Worm (Caenorhabditis elegans) whole organism, young adult: ENCODE measurements around the gene rab-14.
A peak's percentile ranks its signal among the peaks of the same experiment; 100 is the strongest.

Experiments
- B0019.2 ChIP-seq: fragments of 200-800 bp; sonication (Bioruptor generic); conservative IDR thresholded peaks from 2 replicates; pipeline ENCODE4 v1.3.6; 2022; ENCODE audit warnings: missing genetic modification reagents, missing genetic modification characterization, missing compliant biosample characterization
- F39B2.1 ChIP-seq: fragments of 200-800 bp; sonication (Bioruptor generic); IDR thresholded peaks from 2 replicates; pipeline ENCODE4 v1.3.6; 2022; ENCODE audit warnings: missing genetic modification reagents, missing genetic modification characterization, missing compliant biosample characterization
- F52B5.7 ChIP-seq: sonication (generic microtip); optimal IDR thresholded peaks from 2 replicates; lab custom pipeline; 2016; ENCODE audit warnings: mild to moderate bottlenecking, missing genetic modification characterization, missing compliant biosample characterization
- F57C9.4 ChIP-seq: sonication (generic microtip); optimal IDR thresholded peaks from 2 replicates; lab custom pipeline; 2017; ENCODE audit warnings: mild to moderate bottlenecking, missing genetic modification characterization, missing compliant biosample characterization
- K11D2.4 ChIP-seq: fragments of 200-800 bp; sonication (Bioruptor generic); IDR thresholded peaks from 2 replicates; pipeline ENCODE4 v1.3.6; 2022; ENCODE audit warnings: missing genetic modification reagents, missing genetic modification characterization, missing compliant biosample characterization
- Y53G8AR.9 ChIP-seq: fragments of 200-800 bp; sonication (Bioruptor generic); conservative IDR thresholded peaks from 2 replicates; pipeline ENCODE4 v1.3.6; 2022; ENCODE audit warnings: missing genetic modification reagents, missing genetic modification characterization, missing compliant biosample characterization
- Y67H2A.10 ChIP-seq: fragments of 200-800 bp; sonication (Bioruptor generic); conservative IDR thresholded peaks from 2 replicates; pipeline ENCODE4 v1.3.6; 2022; ENCODE audit warnings: missing genetic modification reagents, missing genetic modification characterization, missing compliant biosample characterization
- Y79H2A.3 ChIP-seq: fragments of 200-800 bp; sonication (Bioruptor generic); conservative IDR thresholded peaks from 2 replicates; pipeline ENCODE4 v1.3.6; 2022; ENCODE audit warnings: missing genetic modification reagents, missing genetic modification characterization, missing compliant biosample characterization
- ZK185.1 ChIP-seq: sonication (generic microtip); optimal IDR thresholded peaks from 2 replicates; lab custom pipeline; 2016; ENCODE audit warnings: mild to moderate bottlenecking, missing genetic modification characterization, missing compliant biosample characterization; ENCODE audit not compliant: poor library complexity, severe bottlenecking
- akir-1 ChIP-seq: fragments of 200-800 bp; sonication (Bioruptor generic); optimal IDR thresholded peaks from 2 replicates; lab custom pipeline; 2018; ENCODE audit warnings: mild to moderate bottlenecking, missing genetic modification characterization, moderate library complexity, missing compliant biosample characterization
- aptf-2 ChIP-seq: fragments of 200-800 bp; sonication (Bioruptor generic); conservative IDR thresholded peaks from 2 replicates; pipeline ENCODE4 v1.3.6; 2022; ENCODE audit warnings: missing genetic modification reagents, missing genetic modification characterization, missing compliant biosample characterization
- attf-5 ChIP-seq: fragments of 200-800 bp; sonication (Bioruptor generic); optimal IDR thresholded peaks from 2 replicates; lab custom pipeline; 2018; ENCODE audit warnings: mild to moderate bottlenecking, missing genetic modification characterization, missing compliant biosample characterization
- bed-2 ChIP-seq: fragments of 200-800 bp; sonication (Bioruptor generic); IDR thresholded peaks from 2 replicates; pipeline ENCODE4 v1.3.6; 2022; ENCODE audit warnings: missing genetic modification reagents, missing genetic modification characterization, missing compliant biosample characterization
- cebp-1 ChIP-seq, 2 experiments: fragments of 200-800 bp in 1 of 2; sonication (Bioruptor generic) in 1 of 2; sonication (generic microtip) in 1 of 2; IDR thresholded peaks in 1 of 2; optimal IDR thresholded peaks in 1 of 2; 2 replicates each; pipeline versions ENCODE4 v1.3.6 to Lab custom; 2017 to 2022; ENCODE audit warnings: missing compliant biosample characterization in 2 of 2, missing genetic modification characterization in 2 of 2, mild to moderate bottlenecking in 1 of 2, missing genetic modification reagents in 1 of 2, moderate library complexity in 1 of 2
- cebp-2 ChIP-seq: fragments of 200-800 bp; sonication (Bioruptor generic); IDR thresholded peaks from 2 replicates; pipeline ENCODE4 v1.3.6; 2022; ENCODE audit warnings: missing genetic modification characterization, missing compliant biosample characterization
- ceh-27 ChIP-seq: fragments of 200-800 bp; sonication (Bioruptor generic); optimal IDR thresholded peaks from 2 replicates; lab custom pipeline; 2018; ENCODE audit warnings: mild to moderate bottlenecking, missing genetic modification characterization, moderate library complexity, missing compliant biosample characterization
- ceh-91 ChIP-seq: fragments of 200-800 bp; sonication (Bioruptor generic); IDR thresholded peaks from 2 replicates; pipeline ENCODE4 v1.3.6; 2022; ENCODE audit warnings: missing genetic modification reagents, missing genetic modification characterization, missing compliant biosample characterization
- die-1 ChIP-seq: sonication (generic microtip); optimal IDR thresholded peaks from 2 replicates; lab custom pipeline; 2016; ENCODE audit warnings: missing genotype, mild to moderate bottlenecking, missing genetic modification characterization, missing compliant biosample characterization
- dox-1 ChIP-seq: fragments of 200-800 bp; sonication (Bioruptor generic); IDR thresholded peaks from 2 replicates; pipeline ENCODE4 v1.3.6; 2022; ENCODE audit warnings: missing genetic modification reagents, missing genetic modification characterization, missing compliant biosample characterization
- egl-18 ChIP-seq: fragments of 200-800 bp; sonication (Bioruptor generic); IDR thresholded peaks from 2 replicates; pipeline ENCODE4 v1.3.6; 2022; ENCODE audit warnings: missing genetic modification reagents, missing genetic modification characterization, missing compliant biosample characterization
- egrh-3 ChIP-seq: fragments of 200-800 bp; sonication (Bioruptor generic); IDR thresholded peaks from 2 replicates; pipeline ENCODE4 v1.3.6; 2022; ENCODE audit warnings: missing genetic modification reagents, missing genetic modification characterization, missing compliant biosample characterization
- ekl-4 ChIP-seq: fragments of 200-800 bp; sonication (Bioruptor generic); IDR thresholded peaks from 2 replicates; pipeline ENCODE4 v1.3.6; 2022; ENCODE audit warnings: missing genetic modification reagents, missing genetic modification characterization, missing compliant biosample characterization
- him-1 ChIP-seq: sonication (generic microtip); optimal IDR thresholded peaks from 2 replicates; lab custom pipeline; 2016; ENCODE audit warnings: missing genotype, missing genetic modification reagents, missing genetic modification characterization, missing compliant biosample characterization
- hlh-12 ChIP-seq: sonication (generic microtip); optimal IDR thresholded peaks from 2 replicates; lab custom pipeline; 2016; ENCODE audit warnings: missing genetic modification characterization, missing compliant biosample characterization
- hlh-26 ChIP-seq: fragments of 200-800 bp; sonication (Bioruptor generic); conservative IDR thresholded peaks from 2 replicates; pipeline ENCODE4 v1.3.6; 2022; ENCODE audit warnings: missing genetic modification reagents, missing genetic modification characterization, missing compliant biosample characterization
- hmg-20 ChIP-seq: fragments of 200-800 bp; sonication (Bioruptor generic); IDR thresholded peaks from 2 replicates; pipeline ENCODE4 v1.3.6; 2022; ENCODE audit warnings: missing genetic modification reagents, missing genetic modification characterization, missing compliant biosample characterization
- let-526 ChIP-seq: fragments of 200-800 bp; sonication (Bioruptor generic); IDR thresholded peaks from 2 replicates; pipeline ENCODE4 v1.3.6; 2022; ENCODE audit warnings: missing genetic modification reagents, missing genetic modification characterization, missing compliant biosample characterization
- let-607 ChIP-seq, 2 experiments: fragments of 200-800 bp in 1 of 2; sonication (Bioruptor generic) in 1 of 2; sonication (generic microtip) in 1 of 2; optimal IDR thresholded peaks; 2 replicates each; lab custom pipeline; 2016 to 2018; ENCODE audit warnings: mild to moderate bottlenecking in 2 of 2, missing compliant biosample characterization in 2 of 2, missing genetic modification characterization in 2 of 2, moderate library complexity in 2 of 2, missing genotype in 1 of 2
- lin-26 ChIP-seq: fragments of 200-800 bp; sonication (Bioruptor generic); IDR thresholded peaks from 2 replicates; pipeline ENCODE4 v1.3.6; 2022; ENCODE audit warnings: missing genetic modification reagents, missing genetic modification characterization, missing compliant biosample characterization
- lin-35 ChIP-seq, 3 experiments: fragments of 150-350 bp in 2 of 3; sonication (generic microtip) in 1 of 3; optimal IDR thresholded peaks; 2 replicates each; lab custom pipeline; 2014 to 2018; ENCODE audit warnings: missing biosample characterization in 3 of 3, missing genetic modification characterization in 3 of 3, missing genetic modification reagents in 3 of 3
- lsl-1 ChIP-seq: fragments of 200-800 bp; sonication (Bioruptor generic); optimal IDR thresholded peaks from 2 replicates; lab custom pipeline; 2018; ENCODE audit warnings: mild to moderate bottlenecking, missing genetic modification characterization, moderate library complexity, missing compliant biosample characterization
- madf-10 ChIP-seq: sonication (generic microtip); optimal IDR thresholded peaks from 2 replicates; lab custom pipeline; 2016; ENCODE audit warnings: mild to moderate bottlenecking, missing genetic modification characterization, missing compliant biosample characterization
- nfyb-1 ChIP-seq: fragments of 200-800 bp; sonication (Bioruptor generic); IDR thresholded peaks from 2 replicates; pipeline ENCODE4 v1.3.6; 2022; ENCODE audit warnings: missing genetic modification reagents, missing genetic modification characterization, missing compliant biosample characterization
- nhr-120 ChIP-seq: fragments of 200-800 bp; sonication (Bioruptor generic); IDR thresholded peaks from 2 replicates; pipeline ENCODE4 v1.3.6; 2022; ENCODE audit warnings: missing genetic modification characterization, missing compliant biosample characterization
- nhr-27 ChIP-seq: fragments of 200-800 bp; sonication (Bioruptor generic); optimal IDR thresholded peaks from 2 replicates; lab custom pipeline; 2018; ENCODE audit warnings: mild to moderate bottlenecking, missing genetic modification characterization, moderate library complexity, missing compliant biosample characterization
- nhr-80 ChIP-seq: sonication (generic microtip); optimal IDR thresholded peaks from 2 replicates; lab custom pipeline; 2016; ENCODE audit warnings: missing genetic modification characterization, missing compliant biosample characterization
- pha-4 ChIP-seq: fragments of 150-350 bp; sonication (generic microtip); optimal IDR thresholded peaks from 2 replicates; lab custom pipeline; 2014; ENCODE audit warnings: missing biosample characterization, missing genetic modification reagents, missing genetic modification characterization
- rec-8 ChIP-seq, 2 experiments: sonication (generic microtip); optimal IDR thresholded peaks; 2 replicates each; lab custom pipeline; 2016; ENCODE audit warnings: mild to moderate bottlenecking in 2 of 2, missing genetic modification characterization in 2 of 2, missing genetic modification reagents in 2 of 2, missing genotype in 2 of 2, missing biosample characterization in 1 of 2, missing compliant biosample characterization in 1 of 2, moderate library complexity in 1 of 2
- snpc-1.1 ChIP-seq: sonication (generic microtip); optimal IDR thresholded peaks from 2 replicates; lab custom pipeline; 2017; ENCODE audit warnings: missing genetic modification characterization, mild to moderate bottlenecking, missing compliant biosample characterization, antibody characterized with exemption, moderate library complexity, missing genotype, missing genetic modification reagents; ENCODE audit not compliant: insufficient read depth
- snpc-1.3 ChIP-seq: sonication (generic microtip); optimal IDR thresholded peaks from 2 replicates; lab custom pipeline; 2017; ENCODE audit warnings: missing genetic modification characterization, mild to moderate bottlenecking, missing compliant biosample characterization, antibody characterized with exemption, moderate library complexity, missing genotype, missing genetic modification reagents; ENCODE audit not compliant: insufficient read depth
- snpc-4 ChIP-seq, 5 experiments: fragments of 150-350 bp in 1 of 5; sonication (generic microtip) in 4 of 5; optimal IDR thresholded peaks; 2 replicates each; lab custom pipeline; 2014 to 2018; ENCODE audit warnings: missing genetic modification characterization in 5 of 5, missing biosample characterization in 3 of 5, antibody characterized with exemption in 2 of 5, mild to moderate bottlenecking in 2 of 5, missing compliant biosample characterization in 2 of 5, missing genotype in 2 of 5, moderate library complexity in 2 of 5, missing genetic modification reagents in 1 of 5
- zim-3 ChIP-seq: sonication (generic microtip); optimal IDR thresholded peaks from 2 replicates; lab custom pipeline; 2017; ENCODE audit warnings: mild to moderate bottlenecking, missing genetic modification characterization, moderate library complexity, missing compliant biosample characterization
- ztf-18 ChIP-seq: sonication (generic microtip); optimal IDR thresholded peaks from 2 replicates; lab custom pipeline; 2016; ENCODE audit warnings: missing genotype, mild to moderate bottlenecking, missing genetic modification characterization, missing compliant biosample characterization

rab-14 gene

ce11 chrX:15567986-15568940 is 38.2 kb downstream of the rab-14 start, which contains the start of gene dyn-1 (continued):
- TF ChIP-seq nhr-120 (GFP tag; lab: Robert Waterston, UW) = no peak
- no peak for TF ChIP-seq bed-2
- TF ChIP-seq egrh-3 (GFP tag; lab: Robert Waterston, UW) = peak; percentile 39
- no peak; the same call in 1 of the 2 replicates for TF ChIP-seq cebp-1 (GFP tag; IDR thresholded peaks at IDR 0.05; lab: Robert Waterston, UW)
- peak; percentile 82 for TF ChIP-seq cebp-1 (tag; optimal IDR thresholded peaks at IDR 0.05; lab: Kevin White, UChicago)
- TF ChIP-seq madf-10 (tag; lab: Kevin White, UChicago) = peak; percentile 39
- TF ChIP-seq K11D2.4 (GFP tag; lab: Robert Waterston, UW) = peak; percentile 70
- TF ChIP-seq Y79H2A.3 = no peak
- no peak for TF ChIP-seq F39B2.1 (GFP tag; lab: Robert Waterston, UW)
- TF ChIP-seq dox-1 = no peak; the same call in none of the 2 replicates
- peak in 1 of 3 experiments; percentile 7 for TF ChIP-seq lin-35 (GFP tag; optimal IDR thresholded peaks at IDR 0.05; lab: Kevin White, UChicago)
- no peak for TF ChIP-seq lsl-1 (GFP tag; lab: Kevin White, UChicago)
- no peak for TF ChIP-seq snpc-1.1
- peak; percentile 3 for TF ChIP-seq ceh-27 (GFP tag; lab: Kevin White, UChicago)
- no peak for TF ChIP-seq him-1
- peak; percentile 87 for TF ChIP-seq attf-5 (GFP tag; lab: Kevin White, UChicago)
- no peak for TF ChIP-seq F57C9.4 (tag; lab: Kevin White, UChicago)
- TF ChIP-seq aptf-2 (GFP tag; lab: Robert Waterston, UW) = no peak
- TF ChIP-seq rec-8 (tag; optimal IDR thresholded peaks at IDR 0.05; lab: Kevin White, UChicago) = no peak
- no peak for TF ChIP-seq hmg-20 (GFP tag; lab: Robert Waterston, UW)
- TF ChIP-seq B0019.2 (GFP tag; lab: Robert Waterston, UW) = no peak
- TF ChIP-seq let-607 (tag; optimal IDR thresholded peaks at IDR 0.05; lab: Kevin White, UChicago) = peak; percentile 29 to 62
- TF ChIP-seq nfyb-1 (GFP tag; lab: Robert Waterston, UW) = no peak; the same call in 1 of the 2 replicates
- TF ChIP-seq let-526 = no peak
- TF ChIP-seq nhr-80 (tag; lab: Kevin White, UChicago) = peak; percentile 95
- TF ChIP-seq ceh-91 (GFP tag; lab: Robert Waterston, UW) = no peak
- TF ChIP-seq ekl-4 (GFP tag; lab: Robert Waterston, UW) = no peak
- TF ChIP-seq nhr-27 = no peak
- TF ChIP-seq Y67H2A.10 (GFP tag; lab: Robert Waterston, UW) = no peak
- TF ChIP-seq snpc-4 (GFP tag; optimal IDR thresholded peaks at IDR 0.05; lab: Kevin White, UChicago) = no peak
- TF ChIP-seq snpc-4 (tag; optimal IDR thresholded peaks at IDR 0.05; lab: Kevin White, UChicago) = peak in 3 of 4 experiments; percentile 39 to 46 (median 40)
- TF ChIP-seq ztf-18 (tag; lab: Kevin White, UChicago) = peak; percentile 92
- TF ChIP-seq die-1 (tag; lab: Kevin White, UChicago) = no peak
- no peak for TF ChIP-seq F52B5.7 (tag; lab: Kevin White, UChicago)
- no peak for TF ChIP-seq hlh-26
- TF ChIP-seq snpc-1.3 (tag; lab: Kevin White, UChicago) = no peak
- TF ChIP-seq ZK185.1 (tag; lab: Kevin White, UChicago) = no peak
- TF ChIP-seq lin-26 (GFP tag; lab: Robert Waterston, UW) = 0 out of 2 replicates have a peak, but pooled peaks have one; percentile 13
- TF ChIP-seq zim-3 (tag; lab: Kevin White, UChicago) = no peak
- no peak for TF ChIP-seq hlh-12
- TF ChIP-seq pha-4 (tag; lab: Kevin White, UChicago) = no peak
- TF ChIP-seq egl-18 (GFP tag; lab: Robert Waterston, UW) = no peak
- no peak for TF ChIP-seq Y53G8AR.9 (GFP tag; lab: Robert Waterston, UW)
- TF ChIP-seq akir-1 (GFP tag; lab: Kevin White, UChicago) = no peak
- no peak for TF ChIP-seq cebp-2 (GFP tag; lab: Robert Waterston, UW)
